Worm (Caenorhabditis elegans) whole organism, late embryonic: ENCODE measurements around the gene F59D6.1.

ENCODE experiments used
- C08G9.2 ChIP-seq: sonication (generic microtip); optimal IDR thresholded peaks from 2 replicates; lab custom pipeline; 2016; ENCODE audit warnings: mild to moderate bottlenecking, missing genetic modification characterization, moderate library complexity, missing compliant biosample characterization
- K09A11.1 ChIP-seq: sonication (generic microtip); optimal IDR thresholded peaks from 2 replicates; lab custom pipeline; 2017; ENCODE audit warnings: antibody characterized with exemption, mild to moderate bottlenecking, missing genetic modification characterization, missing compliant biosample characterization; ENCODE audit not compliant: insufficient read depth
- T23F11.4 ChIP-seq: fragments of 200-800 bp; sonication (Bioruptor generic); optimal IDR thresholded peaks from 2 replicates; lab custom pipeline; 2018; ENCODE audit warnings: mild to moderate bottlenecking, missing genetic modification characterization, missing compliant biosample characterization
- ama-1 ChIP-seq: fragments of 150-350 bp; optimal IDR thresholded peaks from 2 replicates; lab custom pipeline; 2014
- ceh-18 ChIP-seq: sonication (generic microtip); optimal IDR thresholded peaks from 2 replicates; lab custom pipeline; 2016; ENCODE audit warnings: missing genetic modification characterization, missing compliant biosample characterization
- ceh-24 ChIP-seq: sonication (generic microtip); optimal IDR thresholded peaks from 2 replicates; lab custom pipeline; 2016; ENCODE audit warnings: mild to moderate bottlenecking, missing genetic modification characterization, missing compliant biosample characterization
- ceh-31 ChIP-seq: sonication (generic microtip); optimal IDR thresholded peaks from 2 replicates; lab custom pipeline; 2016; ENCODE audit warnings: missing genetic modification characterization, missing compliant biosample characterization
- ceh-45 ChIP-seq: fragments of 200-800 bp; sonication (Bioruptor generic); IDR thresholded peaks from 2 replicates; pipeline ENCODE4 v1.3.6; 2022; ENCODE audit warnings: missing genetic modification reagents, missing genetic modification characterization, missing compliant biosample characterization
- ceh-48 ChIP-seq: sonication (generic microtip); optimal IDR thresholded peaks from 2 replicates; lab custom pipeline; 2016; ENCODE audit warnings: missing genetic modification characterization, inconsistent platforms, missing compliant biosample characterization
- ceh-9 ChIP-seq: sonication (generic microtip); optimal IDR thresholded peaks from 2 replicates; lab custom pipeline; 2016; ENCODE audit warnings: mild to moderate bottlenecking, missing genetic modification characterization, inconsistent platforms, missing compliant biosample characterization
- dmd-4 ChIP-seq: sonication (generic microtip); optimal IDR thresholded peaks from 2 replicates; lab custom pipeline; 2016; ENCODE audit warnings: borderline replicate concordance, missing genetic modification characterization, missing compliant biosample characterization
- dve-1 ChIP-seq: sonication (generic microtip); optimal IDR thresholded peaks from 2 replicates; lab custom pipeline; 2017; ENCODE audit warnings: antibody characterized with exemption, mild to moderate bottlenecking, missing genetic modification characterization, missing compliant biosample characterization
- elt-4 ChIP-seq: sonication (generic microtip); optimal IDR thresholded peaks from 2 replicates; lab custom pipeline; 2016; ENCODE audit warnings: missing genetic modification characterization, missing compliant biosample characterization
- ets-4 ChIP-seq: sonication (generic microtip); optimal IDR thresholded peaks from 2 replicates; lab custom pipeline; 2016; ENCODE audit warnings: missing genetic modification characterization, missing compliant biosample characterization
- gmeb-2 ChIP-seq: sonication (generic microtip); optimal IDR thresholded peaks from 2 replicates; lab custom pipeline; 2016; ENCODE audit warnings: missing genetic modification characterization, inconsistent platforms, missing compliant biosample characterization
- hlh-13 ChIP-seq: fragments of 200-800 bp; sonication (Bioruptor generic); optimal IDR thresholded peaks from 2 replicates; lab custom pipeline; 2018; ENCODE audit warnings: mild to moderate bottlenecking, missing genetic modification characterization, missing compliant biosample characterization
- hlh-15 ChIP-seq: sonication (generic microtip); optimal IDR thresholded peaks from 2 replicates; lab custom pipeline; 2016; ENCODE audit warnings: missing genetic modification characterization, missing compliant biosample characterization
- hlh-8 ChIP-seq: sonication (generic microtip); optimal IDR thresholded peaks from 2 replicates; lab custom pipeline; 2016; ENCODE audit warnings: missing genotype, missing genetic modification characterization, missing compliant biosample characterization
- lin-11 ChIP-seq: fragments of 200-800 bp; sonication (Bioruptor generic); optimal IDR thresholded peaks from 2 replicates; lab custom pipeline; 2018; ENCODE audit warnings: mild to moderate bottlenecking, missing genetic modification characterization, missing compliant biosample characterization
- madf-2 ChIP-seq: sonication (generic microtip); optimal IDR thresholded peaks from 2 replicates; lab custom pipeline; 2017; ENCODE audit warnings: missing genetic modification characterization, missing compliant biosample characterization
- nhr-11 ChIP-seq: fragments of 150-350 bp; optimal IDR thresholded peaks from 2 replicates; lab custom pipeline; 2014; ENCODE audit warnings: missing biosample characterization, missing genetic modification characterization
- odd-2 ChIP-seq: sonication (generic microtip); optimal IDR thresholded peaks from 2 replicates; lab custom pipeline; 2017; ENCODE audit warnings: antibody characterized with exemption, mild to moderate bottlenecking, missing genetic modification characterization, missing compliant biosample characterization
- pha-2 ChIP-seq: sonication (generic microtip); optimal IDR thresholded peaks from 2 replicates; lab custom pipeline; 2017; ENCODE audit warnings: mild to moderate bottlenecking, missing genetic modification characterization, missing compliant biosample characterization
- pqm-1 ChIP-seq: sonication (generic microtip); optimal IDR thresholded peaks from 2 replicates; lab custom pipeline; 2016; ENCODE audit warnings: missing genetic modification characterization, missing compliant biosample characterization
- pros-1 ChIP-seq: fragments of 150-350 bp; optimal IDR thresholded peaks from 2 replicates; lab custom pipeline; 2014; ENCODE audit warnings: missing biosample characterization, missing genetic modification reagents, missing genetic modification characterization
- rnt-1 ChIP-seq: sonication (generic microtip); optimal IDR thresholded peaks from 2 replicates; lab custom pipeline; 2016; ENCODE audit warnings: missing genetic modification characterization, missing compliant biosample characterization
- sdc-2 ChIP-seq: sonication (generic microtip); optimal IDR thresholded peaks from 2 replicates; lab custom pipeline; 2016; ENCODE audit warnings: missing genotype, missing genetic modification characterization, missing compliant biosample characterization
- sox-2 ChIP-seq: fragments of 200-800 bp; sonication (Bioruptor generic); IDR thresholded peaks from 2 replicates; pipeline ENCODE4 v1.3.6; 2022; ENCODE audit warnings: missing genetic modification reagents, missing genetic modification characterization, missing compliant biosample characterization
- sox-4 ChIP-seq: sonication (generic microtip); optimal IDR thresholded peaks from 2 replicates; lab custom pipeline; 2017; ENCODE audit warnings: mild to moderate bottlenecking, missing genetic modification characterization, inconsistent platforms, missing compliant biosample characterization
- tbx-7 ChIP-seq: sonication (generic microtip); optimal IDR thresholded peaks from 2 replicates; lab custom pipeline; 2016; ENCODE audit warnings: missing genotype, missing genetic modification characterization, missing compliant biosample characterization
- unc-42 ChIP-seq: sonication (generic microtip); optimal IDR thresholded peaks from 2 replicates; lab custom pipeline; 2016; ENCODE audit warnings: missing genotype, missing genetic modification characterization, missing compliant biosample characterization
- unc-55 ChIP-seq: sonication (generic microtip); optimal IDR thresholded peaks from 2 replicates; lab custom pipeline; 2017; ENCODE audit warnings: missing biosample characterization, missing genetic modification reagents, missing genetic modification characterization
- unc-86 ChIP-seq: sonication (generic microtip); optimal IDR thresholded peaks from 2 replicates; lab custom pipeline; 2016; ENCODE audit warnings: missing genetic modification characterization, missing compliant biosample characterization
- ztf-16 ChIP-seq: sonication (generic microtip); optimal IDR thresholded peaks from 2 replicates; lab custom pipeline; 2017; ENCODE audit warnings: missing genetic modification characterization, missing compliant biosample characterization

Gene F59D6.1

DNA sequence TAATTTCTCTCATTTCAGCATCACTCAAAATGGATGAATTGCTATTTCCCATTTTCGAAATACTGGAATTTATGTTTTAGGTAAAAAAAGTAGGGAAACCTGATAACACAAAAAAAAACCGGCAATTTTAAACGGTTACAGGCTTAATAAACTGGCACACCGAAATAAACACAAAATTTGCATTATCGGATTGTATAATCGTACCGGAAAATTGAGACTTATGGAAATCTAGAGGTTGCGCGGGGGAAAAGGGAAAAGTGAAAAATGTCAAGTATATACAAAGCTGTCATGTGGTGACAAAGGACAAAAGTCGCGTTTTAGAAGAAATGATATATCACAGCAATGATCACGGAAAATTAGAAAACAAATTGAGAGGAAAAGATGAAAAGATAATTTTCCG, 5.7 kb upstream of the F59D6.1 start, which contains the start of gene chpf-2:
chpf-2 (minus strand) TSS at position 101 of the 400 bp plus-strand sequence.
- no peak for TF ChIP-seq ceh-48
- no peak for TF ChIP-seq hlh-8 (tag; lab: Kevin White, UChicago)
- no peak for TF ChIP-seq sox-2 (GFP tag; lab: Robert Waterston, UW)
- no peak for TF ChIP-seq hlh-15 (tag; lab: Kevin White, UChicago)
- no peak for TF ChIP-seq pros-1 (tag; lab: Kevin White, UChicago)
- no peak for TF ChIP-seq nhr-11
- TF ChIP-seq ama-1 (lab: Kevin White, UChicago): no peak
- no peak for TF ChIP-seq ceh-31
- no peak for TF ChIP-seq ztf-16
- TF ChIP-seq pha-2: no peak
- TF ChIP-seq T23F11.4: no peak
- TF ChIP-seq ceh-18 (tag; lab: Kevin White, UChicago): no peak
- no peak for TF ChIP-seq hlh-13
- TF ChIP-seq unc-55: no peak
- no peak for TF ChIP-seq gmeb-2 (tag; lab: Kevin White, UChicago)
- no peak for TF ChIP-seq K09A11.1 (tag; lab: Kevin White, UChicago)
- TF ChIP-seq unc-86 (tag; lab: Kevin White, UChicago): no peak

DNA sequence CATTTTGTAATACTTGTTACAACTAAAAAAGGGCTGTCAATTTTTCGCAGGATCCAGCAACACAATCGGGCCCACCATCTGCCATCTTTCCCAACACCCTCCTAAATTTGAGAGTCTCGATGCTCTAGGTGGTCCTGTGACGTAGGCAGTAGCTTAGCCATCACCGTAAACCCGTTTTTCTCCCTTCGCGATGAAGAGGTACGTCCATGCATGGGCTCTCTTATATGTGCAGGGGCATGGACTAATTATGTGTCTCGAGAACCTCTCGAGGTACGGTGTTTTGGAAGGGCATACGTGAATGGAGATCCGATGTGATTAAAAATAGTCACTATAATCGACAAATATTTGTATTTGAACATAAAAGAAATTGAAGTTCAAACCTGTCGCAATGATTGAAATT, 4.0 kb upstream of the F59D6.1 start:
- no peak for TF ChIP-seq elt-4 (tag; lab: Kevin White, UChicago)
- TF ChIP-seq unc-42 (tag; lab: Kevin White, UChicago): no peak
- peak; percentile 94 for TF ChIP-seq sdc-2 (tag; lab: Kevin White, UChicago)

DNA sequence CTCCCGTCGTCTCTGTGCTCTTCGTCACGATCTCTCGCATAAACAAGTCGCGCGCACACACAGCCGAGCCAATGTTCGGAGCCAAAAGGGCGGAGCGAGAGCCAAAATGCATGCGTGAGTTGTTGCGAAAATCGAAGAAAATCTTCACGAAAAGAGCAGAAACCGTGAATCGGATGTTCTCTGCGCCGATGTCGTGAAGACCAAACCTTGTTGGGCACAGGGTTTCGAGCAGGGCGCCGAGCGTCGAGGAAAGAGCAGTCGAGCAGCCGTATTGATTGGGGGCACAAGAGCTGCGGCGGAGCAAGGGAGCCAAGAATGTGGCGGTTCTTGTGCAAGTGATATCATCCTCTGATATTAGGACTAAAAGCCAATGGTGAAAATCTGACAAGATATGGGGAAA, 1.4 kb downstream of the F59D6.1 start:
- no peak for TF ChIP-seq madf-2 (tag; lab: Kevin White, UChicago)
- no peak for TF ChIP-seq ets-4
- TF ChIP-seq pqm-1 (tag; lab: Kevin White, UChicago): no peak
- no peak for TF ChIP-seq dve-1 (tag; lab: Kevin White, UChicago)
- TF ChIP-seq lin-11: no peak
- TF ChIP-seq rnt-1 (tag; lab: Kevin White, UChicago): no peak
- TF ChIP-seq sdc-2 (tag; lab: Kevin White, UChicago): no peak
- no peak for TF ChIP-seq gmeb-2 (tag; lab: Kevin White, UChicago)
- TF ChIP-seq hlh-8 (tag; lab: Kevin White, UChicago): no peak
- no peak for TF ChIP-seq sox-4 (tag; lab: Kevin White, UChicago)
- TF ChIP-seq C08G9.2: no peak
- no peak for TF ChIP-seq ceh-9 (tag; lab: Kevin White, UChicago)
- no peak for TF ChIP-seq ceh-24 (tag; lab: Kevin White, UChicago)
- no peak for TF ChIP-seq hlh-13

DNA sequence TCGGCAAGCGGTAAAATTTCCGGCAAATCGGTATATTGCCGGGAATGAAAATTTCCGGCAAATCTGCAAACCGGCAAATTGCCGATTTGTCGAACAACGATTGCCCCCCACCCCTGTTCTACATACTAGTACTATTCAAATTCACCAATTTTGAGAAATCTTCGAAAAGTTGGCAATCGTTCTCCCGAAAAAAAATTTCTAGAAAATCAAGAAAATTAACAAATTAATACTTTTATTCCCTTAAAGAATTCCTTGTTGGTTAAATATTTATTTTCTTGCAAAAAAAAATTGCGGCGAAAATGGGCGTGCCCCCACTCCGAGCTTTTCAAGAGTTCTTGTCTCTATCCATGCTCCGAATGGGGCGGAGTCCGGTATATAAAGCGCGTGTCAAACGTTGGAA, 9.3 kb downstream of the F59D6.1 start, which contains the start of gene C50H11.8:
C50H11.8 (plus strand) TSS at position 301 of the 400 bp plus-strand sequence.
- TF ChIP-seq pha-2: no peak
- TF ChIP-seq ceh-48: no peak
- no peak for TF ChIP-seq ceh-45
- no peak for TF ChIP-seq T23F11.4
- TF ChIP-seq, all 69 proteins: peak for 0

DNA sequence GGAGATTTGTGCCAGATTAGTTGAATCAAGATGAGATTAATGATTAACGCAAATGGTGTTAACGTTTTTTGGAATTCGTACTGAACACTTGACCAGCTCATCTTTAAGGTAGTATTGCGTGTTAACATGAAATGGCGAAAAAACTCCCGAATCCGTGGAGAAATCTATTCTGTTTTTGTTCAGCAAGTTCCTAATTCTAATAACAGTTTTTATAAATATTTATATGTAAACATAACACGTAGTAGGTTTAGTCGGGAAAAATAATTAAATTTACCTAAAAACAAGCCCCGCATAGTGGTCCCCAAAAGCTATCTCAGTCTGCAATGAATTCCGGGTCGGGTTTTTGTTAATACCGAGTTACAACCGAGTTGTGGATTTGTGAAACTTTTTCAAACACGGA, 14.1 kb downstream of the F59D6.1 start, which contains the start of gene str-244:
str-244 (minus strand) TSS at position 101 of the 400 bp plus-strand sequence.
- TF ChIP-seq tbx-7 (tag; lab: Kevin White, UChicago): no peak
- TF ChIP-seq odd-2 (tag; lab: Kevin White, UChicago): no peak

DNA sequence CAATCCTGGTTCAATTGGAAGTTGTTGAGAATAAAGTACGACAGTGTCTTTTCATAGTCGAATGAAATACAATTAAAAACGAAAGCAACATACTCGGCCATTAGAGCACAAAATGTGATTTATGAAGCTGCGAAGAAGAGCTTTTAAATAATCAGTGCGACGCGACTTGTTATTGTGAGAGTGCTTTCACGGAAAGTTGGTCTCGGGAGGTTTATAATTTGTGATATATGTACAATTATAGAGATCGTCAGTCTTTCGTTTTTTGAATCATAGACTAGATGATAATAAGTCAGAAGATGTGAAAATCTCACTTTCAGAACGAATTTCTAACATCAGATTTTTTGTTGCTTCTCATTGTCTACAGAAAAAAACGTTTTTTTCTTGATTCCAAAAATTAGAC, 17.1 kb downstream of the F59D6.1 start, which contains the start of gene srt-15:
srt-15 (minus strand) TSS at position 101 of the 400 bp plus-strand sequence.
- TF ChIP-seq sdc-2 (tag; lab: Kevin White, UChicago): no peak
- no peak for TF ChIP-seq dmd-4 (tag; lab: Kevin White, UChicago)
